Fruit fly (Drosophila melanogaster): ENCODE results near the gene CG6168.

- TF ChIP-seq CG11902 (GFP tag; optimal IDR thresholded peaks at IDR 0.05), result no peak
- TF ChIP-seq Met (GFP tag; optimal IDR thresholded peaks at IDR 0.05), result no peak
- no peak for TF ChIP-seq ss (GFP tag; optimal IDR thresholded peaks at IDR 0.05)
- no peak for TF ChIP-seq CG11762 (GFP tag; optimal IDR thresholded peaks at IDR 0.05; ENCODE audit: insufficient read depth)
- TF ChIP-seq CG3919 (GFP tag; optimal IDR thresholded peaks at IDR 0.05), result no peak
Measured at dm6 chr3L:11323896-11324278, 2.4 kb upstream of the CG6168 start.
